Worm (Caenorhabditis elegans): ENCODE results near the gene pph-5.
A peak's percentile ranks its signal among the peaks of the same experiment; 100 is the strongest.

pph-5 gene

DNA sequence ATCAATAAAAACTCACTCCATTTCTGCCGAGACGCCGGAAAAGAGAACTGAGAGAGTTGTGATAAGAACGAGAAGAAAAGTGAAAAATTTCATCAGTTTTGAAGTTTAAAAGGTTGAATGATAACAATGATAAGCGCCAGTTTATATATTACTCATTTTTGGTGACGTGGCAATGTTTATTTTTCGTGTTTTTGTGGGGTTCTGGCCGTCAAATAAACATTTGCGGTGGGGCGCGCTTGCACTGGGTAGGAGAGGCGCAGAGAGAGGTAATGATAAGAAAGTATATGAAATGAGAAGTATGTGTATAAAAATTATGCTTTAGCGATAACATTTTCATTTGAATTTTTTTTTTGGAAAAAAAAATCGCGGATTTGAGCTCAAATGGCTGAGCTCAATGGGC is 31.7 kb upstream of the pph-5 start, which contains the start of gene Y39B6A.5 (continued):
- TF ChIP-seq hlh-12 (tag; optimal IDR thresholded peaks at IDR 0.05) (no peak), F55B11.4 (tag; optimal IDR thresholded peaks at IDR 0.05; ENCODE audit: borderline replicate concordance, insufficient read depth) (no peak), athp-1 (tag; optimal IDR thresholded peaks at IDR 0.05) (no peak), Y67H2A.10 (GFP tag; conservative IDR thresholded peaks at IDR 0.05) (no peak), F39B2.1 (GFP tag; IDR thresholded peaks at IDR 0.05) (no peak), hsf-1 (GFP tag; IDR thresholded peaks at IDR 0.05) (no peak), ccch-3 (GFP tag; optimal IDR thresholded peaks at IDR 0.05) (no peak), nhr-80 (tag; optimal IDR thresholded peaks at IDR 0.05) (peak; percentile 97), F10E7.11 (tag; optimal IDR thresholded peaks at IDR 0.05) (no peak), hlh-26 (GFP tag; conservative IDR thresholded peaks at IDR 0.05) (no peak), Y95B8A.8 (GFP tag; IDR thresholded peaks at IDR 0.05) (no peak), attf-6 (GFP tag; IDR thresholded peaks at IDR 0.05) (no peak), mcd-1 (GFP tag; IDR thresholded peaks at IDR 0.05) (peak; percentile 87), dpff-1 (tag; optimal IDR thresholded peaks at IDR 0.05) (no peak), F49E8.2 (tag; optimal IDR thresholded peaks at IDR 0.05; ENCODE audit: insufficient read depth) (no peak), ztf-25 (GFP tag; IDR thresholded peaks at IDR 0.05) (no peak), B0261.1 (tag; optimal IDR thresholded peaks at IDR 0.05) (no peak), ceh-27 (GFP tag; optimal IDR thresholded peaks at IDR 0.05) (no peak), madf-10 (tag; optimal IDR thresholded peaks at IDR 0.05) (peak; percentile 34), T07F8.4 (tag; optimal IDR thresholded peaks at IDR 0.05) (no peak), egl-44 (GFP tag; IDR thresholded peaks at IDR 0.05) (0 out of 2 replicates have a peak, but pooled peaks have one; percentile 29), him-1 (tag; optimal IDR thresholded peaks at IDR 0.05) (no peak), nhr-179 (tag; optimal IDR thresholded peaks at IDR 0.05) (no peak), nfya-1 (tag; optimal IDR thresholded peaks at IDR 0.05; ENCODE audit: borderline replicate concordance, insufficient read depth) (no peak), die-1 (tag; optimal IDR thresholded peaks at IDR 0.05) (no peak), lin-26 (GFP tag; IDR thresholded peaks at IDR 0.05) (no peak), rpc-1 (optimal IDR thresholded peaks at IDR 0.05) (no peak), rpc-1 (tag; optimal IDR thresholded peaks at IDR 0.05) (no peak), zim-3 (tag; optimal IDR thresholded peaks at IDR 0.05) (no peak), lag-1 (GFP tag; IDR thresholded peaks at IDR 0.05) (no peak), ZK185.1 (tag; optimal IDR thresholded peaks at IDR 0.05; ENCODE audit: poor library complexity, severe bottlenecking) (no peak), tbx-9 (tag; optimal IDR thresholded peaks at IDR 0.05; ENCODE audit: borderline replicate concordance) (no peak), C17E4.6 (GFP tag; IDR thresholded peaks at IDR 0.05) (no peak), ets-4 (GFP tag; optimal IDR thresholded peaks at IDR 0.05) (peak; percentile 74), ztf-6 (GFP tag; IDR thresholded peaks at IDR 0.05) (no peak), pbrm-1 (GFP tag; IDR thresholded peaks at IDR 0.05) (no peak), Y53G8AR.9 (GFP tag; conservative IDR thresholded peaks at IDR 0.05) (no peak; the same call in 1 of the 2 replicates), snpc-3.4 (tag; optimal IDR thresholded peaks at IDR 0.05) (no peak), C06A6.2 (GFP tag; conservative IDR thresholded peaks at IDR 0.05) (no peak), F22D6.2 (tag; optimal IDR thresholded peaks at IDR 0.05) (peak; percentile 0), hrde-1 (tag; optimal IDR thresholded peaks at IDR 0.05; ENCODE audit: borderline replicate concordance) (no peak), F23B12.7 (tag; optimal IDR thresholded peaks at IDR 0.05; ENCODE audit: insufficient read depth) (peak; percentile 16), ama-1 (optimal IDR thresholded peaks at IDR 0.05) (no peak), ama-1 (GFP tag; optimal IDR thresholded peaks at IDR 0.05) (no peak), ceh-40 (GFP tag; IDR thresholded peaks at IDR 0.05) (no peak), cebp-1 (GFP tag; IDR thresholded peaks at IDR 0.05) (no peak; the same call in 1 of the 2 replicates), cebp-1 (tag; optimal IDR thresholded peaks at IDR 0.05) (peak; percentile 80), aptf-3 (GFP tag; IDR thresholded peaks at IDR 0.05) (no peak), nfya-2 (GFP tag; IDR thresholded peaks at IDR 0.05) (no peak), Y79H2A.3 (GFP tag; conservative IDR thresholded peaks at IDR 0.05) (no peak)

Data from whole organism, young adult.